Fruit fly (Drosophila melanogaster): Measurements from ENCODE around the gene ArgRS.
A peak's percentile ranks its signal among the peaks of the same experiment; 100 is the strongest.

Gene ArgRS

dm6 chrX:15870777-15871757 is 27.1 kb upstream of the ArgRS start (continued):
- TF ChIP-seq HLHmδ (GFP tag; optimal IDR thresholded peaks at IDR 0.05) = no peak
- no peak for TF ChIP-seq Lpt (GFP tag; optimal IDR thresholded peaks at IDR 0.05)
- TF ChIP-seq vvl (GFP tag; IDR thresholded peaks at IDR 0.05) = peak; percentile 49; the same call in 1 of the 2 replicates
- no peak for TF ChIP-seq CG32772 (GFP tag; IDR thresholded peaks at IDR 0.05)
- peak; percentile 54 for TF ChIP-seq CG18764 (GFP tag; optimal IDR thresholded peaks at IDR 0.05)
- no peak for TF ChIP-seq dmrt99B (tag; optimal IDR thresholded peaks at IDR 0.05)
- TF ChIP-seq sens (GFP tag) = peak; percentile 87
- 0 out of 2 replicates have a peak, but pooled peaks have one; percentile 2 for TF ChIP-seq CG1024 (GFP tag; IDR thresholded peaks at IDR 0.05)
- TF ChIP-seq org-1 (GFP tag; optimal IDR thresholded peaks at IDR 0.05) = peak; percentile 62
- TF ChIP-seq Blimp-1 (GFP tag; optimal IDR thresholded peaks at IDR 0.05) = no peak
- peak; percentile 48 for TF ChIP-seq CG10654 (GFP tag; optimal IDR thresholded peaks at IDR 0.05)
- TF ChIP-seq HmgZ (tag; optimal IDR thresholded peaks at IDR 0.05) = peak; percentile 80
- TF ChIP-seq Eip74EF (GFP tag; optimal IDR thresholded peaks at IDR 0.05) = no peak
- TF ChIP-seq Adf1 (GFP tag; IDR thresholded peaks at IDR 0.05) = 0 out of 2 replicates have a peak, but pooled peaks have one; percentile 18
- no peak for TF ChIP-seq CG6791 (GFP tag; IDR thresholded peaks at IDR 0.05; ENCODE audit: partially characterized antibody)
- TF ChIP-seq dpn (GFP tag; optimal IDR thresholded peaks at IDR 0.05) = peak in 1 of 2 experiments; percentile 58
- peak; percentile 90 for TF ChIP-seq Fer1 (GFP tag; optimal IDR thresholded peaks at IDR 0.05)
- no peak for TF ChIP-seq Opbp (GFP tag; IDR thresholded peaks at IDR 0.05; ENCODE audit: partially characterized antibody)
- no peak for TF ChIP-seq CG3847 (GFP tag; IDR thresholded peaks at IDR 0.05)
- peak; percentile 65 for TF ChIP-seq fd3F (GFP tag; optimal IDR thresholded peaks at IDR 0.05)
- TF ChIP-seq Atf-2 (GFP tag; optimal IDR thresholded peaks at IDR 0.05) = peak; percentile 39
- TF ChIP-seq grn (GFP tag; optimal IDR thresholded peaks at IDR 0.05) = peak; percentile 48
- TF ChIP-seq pho (GFP tag; optimal IDR thresholded peaks at IDR 0.05) = peak; percentile 38
- peak; percentile 53 for TF ChIP-seq CG33557 (GFP tag; optimal IDR thresholded peaks at IDR 0.05)
- peak; percentile 15 for TF ChIP-seq pum (GFP tag; optimal IDR thresholded peaks at IDR 0.05)
- TF ChIP-seq HLH3B (GFP tag; IDR thresholded peaks at IDR 0.05) = peak; percentile 47; the same call in 1 of the 2 replicates
- TF ChIP-seq CG4360 (GFP tag; IDR thresholded peaks at IDR 0.05) = 0 out of 2 replicates have a peak, but pooled peaks have one; percentile 25
- peak; percentile 64 for TF ChIP-seq CG18476 (GFP tag; optimal IDR thresholded peaks at IDR 0.05)
- peak; percentile 19 for TF ChIP-seq dmrt11E (tag; optimal IDR thresholded peaks at IDR 0.05)
- TF ChIP-seq mam (GFP tag; optimal IDR thresholded peaks at IDR 0.05) = peak; percentile 4
- TF ChIP-seq NFAT (GFP tag; IDR thresholded peaks at IDR 0.05) = peak; percentile 31; the same call in 1 of the 2 replicates
- TF ChIP-seq bcd (GFP tag; optimal IDR thresholded peaks at IDR 0.05) = no peak
- peak; percentile 65 for TF ChIP-seq CG18619 (GFP tag; optimal IDR thresholded peaks at IDR 0.05)
- TF ChIP-seq CG34376 (GFP tag; optimal IDR thresholded peaks at IDR 0.05) = peak; percentile 92
- peak; percentile 57 for TF ChIP-seq CG3163 (GFP tag; optimal IDR thresholded peaks at IDR 0.05)
- TF ChIP-seq E2f2 (GFP tag; IDR thresholded peaks at IDR 0.05) = peak; percentile 43; the same call in 1 of the 2 replicates
- TF ChIP-seq gsb-n (tag; optimal IDR thresholded peaks at IDR 0.05) = no peak
- no peak for TF ChIP-seq sna (GFP tag; IDR thresholded peaks at IDR 0.05; ENCODE audit: partially characterized antibody)
- TF ChIP-seq CG12236 (GFP tag; optimal IDR thresholded peaks at IDR 0.05) = peak; percentile 55
- TF ChIP-seq bigmax (GFP tag; optimal IDR thresholded peaks at IDR 0.05) = peak; percentile 32
- TF ChIP-seq CG11398 (GFP tag; optimal IDR thresholded peaks at IDR 0.05) = peak; percentile 31
- no peak for TF ChIP-seq da (GFP tag; optimal IDR thresholded peaks at IDR 0.05)
- peak; percentile 50 for TF ChIP-seq CG1529 (GFP tag; optimal IDR thresholded peaks at IDR 0.05)
- TF ChIP-seq kay (GFP tag; optimal IDR thresholded peaks at IDR 0.05) = peak; percentile 31
- TF ChIP-seq pfk (GFP tag; optimal IDR thresholded peaks at IDR 0.05) = peak; percentile 82
- peak; percentile 71 for TF ChIP-seq kah (GFP tag; optimal IDR thresholded peaks at IDR 0.05)
- TF ChIP-seq CG13123 (GFP tag; optimal IDR thresholded peaks at IDR 0.05) = peak; percentile 38
- TF ChIP-seq CG8089 (GFP tag; optimal IDR thresholded peaks at IDR 0.05) = peak; percentile 53
